Fruit fly (Drosophila melanogaster) whole organism, embryonic: ENCODE data around the gene GNBP3.
A peak's percentile ranks its signal among the peaks of the same experiment; 100 is the strongest.

Experiments used
- BEAF-32 ChIP-seq: fragments of 200-800 bp; sonication (Bioruptor generic); optimal IDR thresholded peaks from 3 replicates; lab custom pipeline; 2017; ENCODE audit warnings: missing biosample characterization, missing genetic modification characterization, mild to moderate bottlenecking, moderate library complexity, missing genetic modification reagents
- CG10274 ChIP-seq: fragments of 200-800 bp; sonication (Bioruptor generic); optimal IDR thresholded peaks from 3 replicates; lab custom pipeline; 2017; ENCODE audit warnings: missing biosample characterization, mild to moderate bottlenecking, missing genetic modification characterization
- CG10462 ChIP-seq: fragments of 200-800 bp; sonication (Bioruptor generic); optimal IDR thresholded peaks from 2 replicates; lab custom pipeline; 2016; ENCODE audit warnings: missing biosample characterization, missing genetic modification characterization
- CG10565 ChIP-seq: fragments of 200-800 bp; sonication (Bioruptor generic); optimal IDR thresholded peaks from 3 replicates; lab custom pipeline; 2016; ENCODE audit warnings: missing biosample characterization, mild to moderate bottlenecking, missing genetic modification characterization
- CG12659 ChIP-seq: fragments of 200-800 bp; sonication (Bioruptor generic); optimal IDR thresholded peaks from 3 replicates; lab custom pipeline; 2017; ENCODE audit warnings: mild to moderate bottlenecking, missing biosample characterization, missing genetic modification reagents, missing genetic modification characterization
- CG12769 ChIP-seq: fragments of 200-800 bp; sonication (Bioruptor generic); optimal IDR thresholded peaks from 2 replicates; lab custom pipeline; 2019; ENCODE audit warnings: missing biosample characterization, mild to moderate bottlenecking, missing genetic modification characterization, moderate library complexity
- CG13287 ChIP-seq: fragments of 200-800 bp; sonication (Bioruptor generic); IDR thresholded peaks from 2 replicates; pipeline ENCODE4 v1.3.6; 2022; ENCODE audit warnings: missing biosample characterization, missing genetic modification characterization; ENCODE audit not compliant: partially characterized antibody
- CG14014 ChIP-seq: fragments of 200-800 bp; sonication (Bioruptor generic); IDR thresholded peaks from 2 replicates; pipeline ENCODE4 v1.3.6; 2022; ENCODE audit warnings: missing biosample characterization, missing genetic modification characterization
- CG15514 ChIP-seq: fragments of 200-800 bp; sonication (Bioruptor generic); optimal IDR thresholded peaks from 3 replicates; lab custom pipeline; 2017; ENCODE audit warnings: missing biosample characterization, missing genetic modification characterization, mild to moderate bottlenecking, moderate library complexity, missing genetic modification reagents
- CG16813 ChIP-seq: fragments of 200-800 bp; sonication (Bioruptor generic); IDR thresholded peaks from 3 replicates; pipeline ENCODE4 v1.3.6; 2022; ENCODE audit warnings: missing biosample characterization, missing genetic modification characterization; ENCODE audit not compliant: partially characterized antibody
- CG17361 ChIP-seq: fragments of 200-800 bp; sonication (Bioruptor generic); IDR thresholded peaks from 3 replicates; pipeline ENCODE4 v1.3.6; 2022; ENCODE audit warnings: missing biosample characterization, missing genetic modification characterization
- CG17912 ChIP-seq: fragments of 200-800 bp; sonication (Bioruptor generic); optimal IDR thresholded peaks from 2 replicates; lab custom pipeline; 2018; ENCODE audit warnings: missing biosample characterization, mild to moderate bottlenecking, missing genetic modification characterization
- CG2116 ChIP-seq: fragments of 200-800 bp; sonication (Bioruptor generic); optimal IDR thresholded peaks from 3 replicates; lab custom pipeline; 2018; ENCODE audit warnings: missing biosample characterization, mild to moderate bottlenecking, missing genetic modification characterization
- CG2875 ChIP-seq: fragments of 200-800 bp; sonication (Bioruptor generic); optimal IDR thresholded peaks from 2 replicates; lab custom pipeline; 2017; ENCODE audit warnings: missing biosample characterization, mild to moderate bottlenecking, missing genetic modification characterization, missing genetic modification reagents
- CG31365 ChIP-seq: fragments of 200-800 bp; sonication (Bioruptor generic); optimal IDR thresholded peaks from 2 replicates; lab custom pipeline; 2018; ENCODE audit warnings: missing biosample characterization, mild to moderate bottlenecking, missing genetic modification characterization
- CG34224 ChIP-seq: fragments of 200-800 bp; sonication (Bioruptor generic); IDR thresholded peaks from 3 replicates; pipeline ENCODE4 v1.3.6; 2022; ENCODE audit warnings: missing biosample characterization, missing genetic modification characterization; ENCODE audit not compliant: partially characterized antibody
- CG34376 ChIP-seq: fragments of 200-800 bp; sonication (Bioruptor generic); optimal IDR thresholded peaks from 2 replicates; lab custom pipeline; 2018; ENCODE audit warnings: missing biosample characterization, mild to moderate bottlenecking, missing genetic modification characterization
- CG4854 ChIP-seq: fragments of 200-800 bp; sonication (Bioruptor generic); optimal IDR thresholded peaks from 2 replicates; lab custom pipeline; 2016; ENCODE audit warnings: missing biosample characterization, missing genetic modification characterization, inconsistent platforms
- Dbx ChIP-seq: fragments of 200-800 bp; sonication (Bioruptor generic); IDR thresholded peaks from 3 replicates; pipeline ENCODE4 v1.3.6; 2022; ENCODE audit warnings: missing biosample characterization, missing genetic modification characterization
- Dp ChIP-seq: fragments of 200-800 bp; sonication (Bioruptor generic); optimal IDR thresholded peaks from 2 replicates; lab custom pipeline; 2018; ENCODE audit warnings: missing biosample characterization, mild to moderate bottlenecking, missing genetic modification characterization, moderate library complexity
- ERR ChIP-seq: fragments of 200-800 bp; sonication (Bioruptor generic); optimal IDR thresholded peaks from 2 replicates; lab custom pipeline; 2016; ENCODE audit warnings: missing biosample characterization, missing genetic modification characterization
- Elba2 ChIP-seq: fragments of 200-800 bp; sonication (Bioruptor generic); optimal IDR thresholded peaks from 3 replicates; lab custom pipeline; 2016; ENCODE audit warnings: missing biosample characterization, missing genetic modification characterization
- Ets97D ChIP-seq: fragments of 200-800 bp; sonication (Bioruptor generic); optimal IDR thresholded peaks from 3 replicates; lab custom pipeline; 2016; ENCODE audit warnings: missing biosample characterization, missing genetic modification characterization
- Fer1 ChIP-seq: fragments of 200-800 bp; sonication (Bioruptor generic); optimal IDR thresholded peaks from 2 replicates; lab custom pipeline; 2017; ENCODE audit warnings: missing biosample characterization, mild to moderate bottlenecking, missing genetic modification characterization
- Lim3 ChIP-seq: fragments of 200-800 bp; sonication (Bioruptor generic); IDR thresholded peaks from 2 replicates; pipeline ENCODE4 v1.3.6; 2022; ENCODE audit warnings: missing biosample characterization, missing genetic modification characterization
- MBD-R2 ChIP-seq: fragments of 200-800 bp; sonication (Bioruptor generic); IDR thresholded peaks from 2 replicates; pipeline ENCODE4 v1.3.6; 2022; ENCODE audit warnings: missing biosample characterization, missing genetic modification characterization
- Mes4 ChIP-seq: fragments of 200-800 bp; sonication (Bioruptor generic); optimal IDR thresholded peaks from 2 replicates; lab custom pipeline; 2016; ENCODE audit warnings: missing biosample characterization, missing genetic modification characterization
- Myb ChIP-seq: fragments of 200-800 bp; sonication (Bioruptor generic); optimal IDR thresholded peaks from 2 replicates; lab custom pipeline; 2016; ENCODE audit warnings: missing biosample characterization, missing genetic modification characterization
- Rfx ChIP-seq: fragments of 200-800 bp; sonication (Bioruptor generic); IDR thresholded peaks from 2 replicates; pipeline ENCODE4 v1.3.6; 2022; ENCODE audit warnings: missing biosample characterization, missing genetic modification characterization
- Rx ChIP-seq: fragments of 200-800 bp; sonication (Bioruptor generic); IDR thresholded peaks from 2 replicates; pipeline ENCODE4 v1.3.6; 2022; ENCODE audit warnings: missing biosample characterization, missing genetic modification characterization
- Scr ChIP-seq: fragments of 200-800 bp; sonication (Bioruptor generic); IDR thresholded peaks from 2 replicates; pipeline ENCODE4 v1.3.6; 2022; ENCODE audit warnings: missing biosample characterization, missing genetic modification characterization; ENCODE audit not compliant: partially characterized antibody
- YL-1 ChIP-seq: fragments of 200-800 bp; sonication (Bioruptor generic); optimal IDR thresholded peaks from 3 replicates; lab custom pipeline; 2017; ENCODE audit warnings: missing biosample characterization, mild to moderate bottlenecking, missing genetic modification characterization
- cas ChIP-seq: fragments of 200-800 bp; sonication (Bioruptor generic); IDR thresholded peaks from 2 replicates; pipeline ENCODE4 v1.3.6; 2022; ENCODE audit warnings: missing biosample characterization, missing genetic modification characterization
- chinmo ChIP-seq: fragments of 200-800 bp; sonication (Bioruptor generic); IDR thresholded peaks from 4 replicates; pipeline ENCODE4 v1.3.6; 2022; ENCODE audit warnings: missing biosample characterization, missing genetic modification characterization; ENCODE audit not compliant: partially characterized antibody
- exex ChIP-seq: fragments of 200-800 bp; sonication (Bioruptor generic); optimal IDR thresholded peaks from 4 replicates; lab custom pipeline; 2018; ENCODE audit warnings: missing biosample characterization, mild to moderate bottlenecking, missing genetic modification characterization, moderate library complexity
- fru ChIP-seq: fragments of >200 bp; optimal IDR thresholded peaks from 2 replicates; lab custom pipeline; 2017
- gem ChIP-seq: fragments of 200-800 bp; sonication (Bioruptor generic); optimal IDR thresholded peaks from 2 replicates; lab custom pipeline; 2019; ENCODE audit warnings: missing biosample characterization, mild to moderate bottlenecking, missing genetic modification characterization, moderate library complexity
- grau ChIP-seq: fragments of 200-800 bp; optimal IDR thresholded peaks from 3 replicates; lab custom pipeline; 2019; ENCODE audit warnings: missing biosample characterization, mild to moderate bottlenecking, missing genetic modification characterization, moderate library complexity
- hbn ChIP-seq: fragments of 200-800 bp; sonication (Bioruptor generic); IDR thresholded peaks from 2 replicates; pipeline ENCODE4 v1.3.6; 2022; ENCODE audit warnings: missing biosample characterization, missing genetic modification characterization; ENCODE audit not compliant: partially characterized antibody
- nmo ChIP-seq: fragments of 200-800 bp; sonication (Bioruptor generic); optimal IDR thresholded peaks from 2 replicates; lab custom pipeline; 2018; ENCODE audit warnings: missing biosample characterization, mild to moderate bottlenecking, missing genetic modification characterization, moderate library complexity
- oc ChIP-seq: fragments of 200-800 bp; sonication (Bioruptor generic); optimal IDR thresholded peaks from 2 replicates; lab custom pipeline; 2018; ENCODE audit warnings: missing biosample characterization, mild to moderate bottlenecking, missing genetic modification characterization, moderate library complexity
- psq ChIP-seq: fragments of 200-800 bp; sonication (Bioruptor generic); optimal IDR thresholded peaks from 2 replicates; lab custom pipeline; 2017; ENCODE audit warnings: missing biosample characterization, missing genetic modification characterization
- sug ChIP-seq: fragments of 200-800 bp; optimal IDR thresholded peaks from 2 replicates; lab custom pipeline; 2019; ENCODE audit warnings: missing biosample characterization, mild to moderate bottlenecking, missing genetic modification characterization, moderate library complexity
- trem ChIP-seq: fragments of 200-800 bp; optimal IDR thresholded peaks from 3 replicates; lab custom pipeline; 2019; ENCODE audit warnings: missing biosample characterization, mild to moderate bottlenecking, missing genetic modification characterization, moderate library complexity
- ttk ChIP-seq: fragments of 200-800 bp; sonication (Bioruptor generic); IDR thresholded peaks from 2 replicates; pipeline ENCODE4 v2.1.2; 2022; ENCODE audit warnings: missing biosample characterization, missing genetic modification characterization
- usp ChIP-seq: fragments of >200 bp; optimal IDR thresholded peaks from 2 replicates; lab custom pipeline; 2017; ENCODE audit warnings: missing biosample characterization, missing genetic modification characterization
- vnd ChIP-seq: fragments of 200-800 bp; sonication (Bioruptor generic); IDR thresholded peaks from 3 replicates; pipeline ENCODE4 v1.3.6; 2022; ENCODE audit warnings: missing biosample characterization, missing genetic modification characterization; ENCODE audit not compliant: partially characterized antibody

Gene GNBP3

dm6 chr3L:8968437-8968836 lies 13.6 kb downstream of the GNBP3 start, which contains the start of gene CG5026 (continued):
- peak; percentile 20 for TF ChIP-seq nmo (GFP tag; lab: Kevin White, UChicago)
- peak; percentile 53 for TF ChIP-seq CG13287 (GFP tag; lab: Robert Waterston, UW)
- peak; percentile 44 for TF ChIP-seq sug
- 0 out of 3 replicates have a peak, but pooled peaks have one; percentile 26 for TF ChIP-seq Dbx (GFP tag; lab: Robert Waterston, UW)
- TF ChIP-seq Ets97D (GFP tag; lab: Kevin White, UChicago), result peak; percentile 82
- peak; percentile 81 for TF ChIP-seq Myb (GFP tag; lab: Kevin White, UChicago)
- TF ChIP-seq YL-1 (GFP tag; lab: Kevin White, UChicago), result peak; percentile 38
- 0 out of 4 replicates have a peak, but pooled peaks have one; percentile 25 for TF ChIP-seq chinmo (GFP tag; lab: Robert Waterston, UW)
- TF ChIP-seq CG2116 (GFP tag; lab: Kevin White, UChicago), result peak; percentile 22
- TF ChIP-seq exex (tag; lab: Kevin White, UChicago), result no peak
- peak; percentile 87 for TF ChIP-seq CG15514
- peak; percentile 52 for TF ChIP-seq psq (GFP tag; lab: Kevin White, UChicago)
- peak; percentile 46 for TF ChIP-seq CG12659 (GFP tag; lab: Kevin White, UChicago)
- no peak for TF ChIP-seq CG34376 (GFP tag; lab: Kevin White, UChicago)
- no peak for TF ChIP-seq gem (tag; lab: Kevin White, UChicago)
- peak; percentile 41 for TF ChIP-seq Fer1 (GFP tag; lab: Kevin White, UChicago)
- peak; percentile 32; the same call in 1 of the 2 replicates for TF ChIP-seq Rfx
- TF ChIP-seq BEAF-32, result peak; percentile 21
- TF ChIP-seq Mes4, result no peak
- no peak for TF ChIP-seq CG17361 (GFP tag; lab: Robert Waterston, UW)
- peak; percentile 7 for TF ChIP-seq CG17912 (GFP tag; lab: Kevin White, UChicago)
- peak; percentile 32 for TF ChIP-seq CG10462 (GFP tag; lab: Kevin White, UChicago)
- TF ChIP-seq Dp, result peak; percentile 65
- TF ChIP-seq Scr (GFP tag; lab: Robert Waterston, UW), result peak; percentile 24
- peak; percentile 15 for TF ChIP-seq CG10274 (GFP tag; lab: Kevin White, UChicago)
- no peak for TF ChIP-seq CG10565 (GFP tag; lab: Kevin White, UChicago)
- TF ChIP-seq MBD-R2 (GFP tag; lab: Robert Waterston, UW), result peak; percentile 90
- TF ChIP-seq trem (tag; lab: Kevin White, UChicago), result peak; percentile 2
- 0 out of 3 replicates have a peak, but pooled peaks have one; percentile 14 for TF ChIP-seq CG34224 (GFP tag; lab: Robert Waterston, UW)

- TF ChIP-seq CG2875, result no peak
- TF ChIP-seq usp (GFP tag; lab: Kevin White, UChicago), result no peak
- peak; percentile 78 for TF ChIP-seq grau
- TF ChIP-seq Fer1 (GFP tag; lab: Kevin White, UChicago), result peak; percentile 44
- TF ChIP-seq oc (tag; lab: Kevin White, UChicago), result no peak
- peak; percentile 87 for TF ChIP-seq vnd (GFP tag; lab: Robert Waterston, UW)
- no peak; the same call in 1 of the 2 replicates for TF ChIP-seq CG14014 (GFP tag; lab: Robert Waterston, UW)
- peak; percentile 78; the same call in 1 of the 2 replicates for TF ChIP-seq hbn (GFP tag; lab: Robert Waterston, UW)
- TF ChIP-seq fru (lab: Kevin White, UChicago), result no peak
- no peak for TF ChIP-seq CG12769 (tag; lab: Kevin White, UChicago)
- no peak for TF ChIP-seq ERR (GFP tag; lab: Kevin White, UChicago)
- no peak for TF ChIP-seq cas
- TF ChIP-seq Rx, result no peak
- TF ChIP-seq CG4854 (GFP tag; lab: Kevin White, UChicago), result peak; percentile 32
- TF ChIP-seq Elba2, result no peak
- TF ChIP-seq CG31365 (tag; lab: Kevin White, UChicago), result no peak
- no peak; the same call in 1 of the 2 replicates for TF ChIP-seq ttk
- no peak for TF ChIP-seq Lim3
- peak; percentile 88 for TF ChIP-seq CG16813
- TF ChIP-seq YL-1 (GFP tag; lab: Kevin White, UChicago), result peak; percentile 81
Observed at dm6 chr3L:8974478-8975477, 20.0 kb downstream of the GNBP3 start, which contains the start of the genes pix and Srp68. pix (minus strand) TSS chr3L:8974765. Srp68 (plus strand) TSS chr3L:8975046.
